Worm (Caenorhabditis elegans) whole organism, mixed stage, embryonic: ENCODE measurements around the gene flp-1.

Source experiments
- lin-13 ChIP-seq: fragments of 150-350 bp; optimal IDR thresholded peaks from 2 replicates; lab custom pipeline; 2014; ENCODE audit warnings: missing biosample characterization, missing genetic modification characterization
- pha-4 ChIP-seq: fragments of 150-350 bp; optimal IDR thresholded peaks from 2 replicates; lab custom pipeline; 2018; ENCODE audit warnings: missing biosample characterization, missing genetic modification reagents, missing genetic modification characterization
- unc-62 ChIP-seq: fragments of 150-350 bp; optimal IDR thresholded peaks from 2 replicates; lab custom pipeline; 2014; ENCODE audit warnings: missing biosample characterization, missing genetic modification reagents, missing genetic modification characterization

- TF ChIP-seq lin-13 (tag; lab: Kevin White, UChicago) (no peak), unc-62 (GFP tag; lab: Kevin White, UChicago) (no peak), pha-4 (tag; lab: Kevin White, UChicago) (no peak)
Measured at ce11 chrIV:9098942-9099341, 45.6 kb upstream of the flp-1 start, which contains the start of gene gldi-10.
